Worm (Caenorhabditis elegans) whole organism, L1 larva: ENCODE results near the gene bli-2.

Experiments used
- C16A3.4 ChIP-seq: fragments of 150-350 bp; optimal IDR thresholded peaks from 2 replicates; lab custom pipeline; 2014; ENCODE audit warnings: missing biosample characterization, missing genetic modification characterization
- C34B4.2 ChIP-seq: sonication (generic microtip); optimal IDR thresholded peaks from 2 replicates; lab custom pipeline; 2017; ENCODE audit warnings: mild to moderate bottlenecking, missing genetic modification characterization, missing compliant biosample characterization
- F16B12.6 ChIP-seq: fragments of 150-350 bp; optimal IDR thresholded peaks from 2 replicates; lab custom pipeline; 2014; ENCODE audit warnings: missing biosample characterization, missing genetic modification characterization
- Y116A8C.19 ChIP-seq: sonication (generic microtip); optimal IDR thresholded peaks from 2 replicates; lab custom pipeline; 2016; ENCODE audit warnings: missing compliant biosample characterization, missing genetic modification characterization, borderline replicate concordance
- aha-1 ChIP-seq: fragments of 150-350 bp; optimal IDR thresholded peaks from 2 replicates; lab custom pipeline; 2014; ENCODE audit warnings: missing biosample characterization, missing genetic modification characterization
- alr-1 ChIP-seq: fragments of 200-800 bp; sonication (Bioruptor generic); optimal IDR thresholded peaks from 2 replicates; lab custom pipeline; 2018; ENCODE audit warnings: borderline replicate concordance, mild to moderate bottlenecking, missing genetic modification characterization, missing compliant biosample characterization
- ama-1 ChIP-seq: fragments of 150-350 bp; optimal IDR thresholded peaks from 2 replicates; lab custom pipeline; 2014
- blmp-1 ChIP-seq: fragments of 150-350 bp; optimal IDR thresholded peaks from 2 replicates; lab custom pipeline; 2014; ENCODE audit warnings: missing biosample characterization, missing genetic modification characterization
- ceh-63 ChIP-seq: fragments of 200-800 bp; sonication (Bioruptor generic); optimal IDR thresholded peaks from 2 replicates; lab custom pipeline; 2018; ENCODE audit warnings: mild to moderate bottlenecking, missing genetic modification characterization, missing compliant biosample characterization
- ceh-8 ChIP-seq: fragments of 200-800 bp; sonication (Bioruptor generic); optimal IDR thresholded peaks from 2 replicates; lab custom pipeline; 2018; ENCODE audit warnings: mild to moderate bottlenecking, missing genetic modification characterization, moderate library complexity, missing compliant biosample characterization
- efl-1 ChIP-seq, 4 experiments: fragments of 150-350 bp; optimal IDR thresholded peaks in 3 of 4; peaks in 1 of 4; 1 replicate in 1 of 4; 2 replicates in 3 of 4; lab custom pipeline; 2014; ENCODE audit warnings: missing biosample characterization in 2 of 4, missing genetic modification characterization in 2 of 4, missing genetic modification reagents in 2 of 4
- efl-3 ChIP-seq: fragments of 200-800 bp; sonication (Bioruptor generic); optimal IDR thresholded peaks from 2 replicates; lab custom pipeline; 2018; ENCODE audit warnings: mild to moderate bottlenecking, missing genetic modification characterization, missing compliant biosample characterization
- elt-2 ChIP-seq: sonication (generic microtip); optimal IDR thresholded peaks from 2 replicates; lab custom pipeline; 2016; ENCODE audit warnings: missing genetic modification characterization, mild to moderate bottlenecking, inconsistent platforms, missing compliant biosample characterization, missing genetic modification reagents
- elt-3 ChIP-seq, 6 experiments: fragments of 150-350 bp in 1 of 6; sonication (generic microtip); optimal IDR thresholded peaks; 2 replicates each; lab custom pipeline; 2017 to 2018; ENCODE audit warnings: missing biosample characterization in 6 of 6, missing genetic modification characterization in 6 of 6, inconsistent platforms in 1 of 6
- fkh-10 ChIP-seq: sonication (generic microtip); optimal IDR thresholded peaks from 2 replicates; lab custom pipeline; 2017; ENCODE audit warnings: missing biosample characterization, missing genetic modification reagents, missing genetic modification characterization
- fkh-4 ChIP-seq: sonication (generic microtip); optimal IDR thresholded peaks from 2 replicates; lab custom pipeline; 2016; ENCODE audit warnings: missing compliant biosample characterization, missing genetic modification characterization, borderline replicate concordance
- hlh-4 ChIP-seq: sonication (generic microtip); optimal IDR thresholded peaks from 2 replicates; lab custom pipeline; 2016; ENCODE audit warnings: mild to moderate bottlenecking, missing genetic modification characterization, missing compliant biosample characterization
- hpl-2 ChIP-seq: fragments of 150-350 bp; optimal IDR thresholded peaks from 2 replicates; lab custom pipeline; 2014; ENCODE audit warnings: missing biosample characterization, missing genetic modification reagents, missing genetic modification characterization
- lin-13 ChIP-seq: fragments of 150-350 bp; optimal IDR thresholded peaks from 2 replicates; lab custom pipeline; 2014; ENCODE audit warnings: missing biosample characterization, missing genetic modification reagents, missing genetic modification characterization
- lin-14 ChIP-seq: fragments of 200-800 bp; sonication (Bioruptor generic); optimal IDR thresholded peaks from 2 replicates; lab custom pipeline; 2018; ENCODE audit warnings: mild to moderate bottlenecking, missing genetic modification characterization, moderate library complexity, missing compliant biosample characterization
- lin-15B ChIP-seq: fragments of 150-350 bp; sonication (generic microtip); optimal IDR thresholded peaks from 3 replicates; lab custom pipeline; 2014; ENCODE audit warnings: missing biosample characterization, missing genetic modification characterization
- lin-35 ChIP-seq, 2 experiments: fragments of 150-350 bp; optimal IDR thresholded peaks; 2 replicates each; lab custom pipeline; 2014; ENCODE audit warnings: missing biosample characterization in 2 of 2, missing genetic modification characterization in 2 of 2, missing genetic modification reagents in 2 of 2
- lin-39 ChIP-seq: fragments of 150-350 bp; optimal IDR thresholded peaks from 2 replicates; lab custom pipeline; 2014; ENCODE audit warnings: missing biosample characterization, missing genetic modification reagents, missing genetic modification characterization
- lir-3 ChIP-seq: sonication (generic microtip); optimal IDR thresholded peaks from 2 replicates; lab custom pipeline; 2016; ENCODE audit warnings: mild to moderate bottlenecking, missing genetic modification characterization, moderate library complexity, missing compliant biosample characterization; ENCODE audit not compliant: poor library complexity
- lsy-2 ChIP-seq, 2 experiments: fragments of 150-350 bp; optimal IDR thresholded peaks; 2 replicates each; lab custom pipeline; 2014; ENCODE audit warnings: missing biosample characterization in 2 of 2, missing genetic modification characterization in 2 of 2
- mdl-1 ChIP-seq, 2 experiments: fragments of 150-350 bp; optimal IDR thresholded peaks; 2 replicates each; lab custom pipeline; 2014 to 2017; ENCODE audit warnings: missing biosample characterization in 2 of 2, missing genetic modification characterization in 2 of 2, inconsistent platforms in 1 of 2
- mef-2 ChIP-seq: fragments of 150-350 bp; optimal IDR thresholded peaks from 2 replicates; lab custom pipeline; 2014; ENCODE audit warnings: missing biosample characterization, missing genetic modification characterization
- nhr-11 ChIP-seq: fragments of 150-350 bp; optimal IDR thresholded peaks from 2 replicates; lab custom pipeline; 2014; ENCODE audit warnings: missing biosample characterization, missing genetic modification characterization
- nhr-12 ChIP-seq: sonication (generic microtip); optimal IDR thresholded peaks from 2 replicates; lab custom pipeline; 2017; ENCODE audit warnings: missing biosample characterization, missing genetic modification characterization
- nhr-20 ChIP-seq: sonication (generic microtip); optimal IDR thresholded peaks from 2 replicates; lab custom pipeline; 2016; ENCODE audit warnings: mild to moderate bottlenecking, missing genetic modification characterization, missing compliant biosample characterization
- nhr-237 ChIP-seq: fragments of 150-350 bp; optimal IDR thresholded peaks from 2 replicates; lab custom pipeline; 2014; ENCODE audit warnings: missing biosample characterization, missing genetic modification characterization
- nhr-71 ChIP-seq: sonication (generic microtip); optimal IDR thresholded peaks from 2 replicates; lab custom pipeline; 2016; ENCODE audit warnings: mild to moderate bottlenecking, missing genetic modification characterization, moderate library complexity, missing compliant biosample characterization
- nhr-76 ChIP-seq: sonication (generic microtip); optimal IDR thresholded peaks from 2 replicates; lab custom pipeline; 2017; ENCODE audit warnings: missing biosample characterization, missing genetic modification characterization
- nhr-84 ChIP-seq: sonication (generic microtip); optimal IDR thresholded peaks from 2 replicates; lab custom pipeline; 2017; ENCODE audit warnings: missing biosample characterization, missing genetic modification characterization
- nhr-85 ChIP-seq: sonication (generic microtip); peaks from one replicate; lab custom pipeline; 2016; ENCODE audit warnings: missing genetic modification characterization, inconsistent platforms, missing compliant biosample characterization
- nhr-90 ChIP-seq: sonication (generic microtip); optimal IDR thresholded peaks from 2 replicates; lab custom pipeline; 2016; ENCODE audit warnings: mild to moderate bottlenecking, missing genetic modification characterization, missing compliant biosample characterization; ENCODE audit not compliant: poor library complexity
- pag-3 ChIP-seq: sonication (generic microtip); optimal IDR thresholded peaks from 2 replicates; lab custom pipeline; 2017; ENCODE audit warnings: missing genetic modification characterization, mild to moderate bottlenecking, missing compliant biosample characterization, antibody characterized with exemption, borderline replicate concordance; ENCODE audit not compliant: insufficient read depth
- pqm-1 ChIP-seq: sonication (generic microtip); optimal IDR thresholded peaks from 3 replicates; lab custom pipeline; 2017; ENCODE audit warnings: missing biosample characterization, missing genetic modification characterization
- rnt-1 ChIP-seq: sonication (generic microtip); optimal IDR thresholded peaks from 2 replicates; lab custom pipeline; 2016; ENCODE audit warnings: mild to moderate bottlenecking, missing genetic modification characterization, moderate library complexity, missing compliant biosample characterization
- snpc-4 ChIP-seq: fragments of 150-350 bp; optimal IDR thresholded peaks from 2 replicates; lab custom pipeline; 2014; ENCODE audit warnings: missing biosample characterization, missing genetic modification characterization
- snu-23 ChIP-seq: sonication (generic microtip); optimal IDR thresholded peaks from 2 replicates; lab custom pipeline; 2016; ENCODE audit warnings: missing genetic modification characterization, missing compliant biosample characterization
- sox-4 ChIP-seq: sonication (generic microtip); optimal IDR thresholded peaks from 2 replicates; lab custom pipeline; 2016; ENCODE audit warnings: missing genetic modification characterization, missing compliant biosample characterization
- swsn-7 ChIP-seq: sonication (generic microtip); optimal IDR thresholded peaks from 2 replicates; lab custom pipeline; 2016; ENCODE audit warnings: missing genetic modification characterization, missing compliant biosample characterization
- tbx-2 ChIP-seq: sonication (generic microtip); optimal IDR thresholded peaks from 2 replicates; lab custom pipeline; 2016; ENCODE audit warnings: missing genetic modification characterization, missing compliant biosample characterization
- tlp-1 ChIP-seq: fragments of 150-350 bp; optimal IDR thresholded peaks from 2 replicates; lab custom pipeline; 2014; ENCODE audit warnings: missing biosample characterization, missing genetic modification characterization
- unc-30 ChIP-seq: sonication (generic microtip); optimal IDR thresholded peaks from 2 replicates; lab custom pipeline; 2017; ENCODE audit warnings: missing biosample characterization, missing genetic modification characterization
- unc-62 ChIP-seq: fragments of 150-350 bp; optimal IDR thresholded peaks from 2 replicates; lab custom pipeline; 2014; ENCODE audit warnings: missing biosample characterization, missing genetic modification reagents, missing genetic modification characterization
- unc-86 ChIP-seq: sonication (generic microtip); optimal IDR thresholded peaks from 2 replicates; lab custom pipeline; 2016; ENCODE audit warnings: missing genetic modification characterization, missing compliant biosample characterization
- unc-98 ChIP-seq: fragments of 200-800 bp; sonication (Bioruptor generic); IDR thresholded peaks from 2 replicates; pipeline ENCODE4 v1.3.6; 2022; ENCODE audit warnings: missing genetic modification characterization, missing compliant biosample characterization
- vab-15 ChIP-seq: sonication (generic microtip); optimal IDR thresholded peaks from 2 replicates; lab custom pipeline; 2017; ENCODE audit warnings: missing genotype, mild to moderate bottlenecking, missing genetic modification characterization, missing compliant biosample characterization
- xbp-1 ChIP-seq: sonication (generic microtip); optimal IDR thresholded peaks from 2 replicates; lab custom pipeline; 2016; ENCODE audit warnings: missing genetic modification characterization, missing compliant biosample characterization
- zag-1 ChIP-seq: fragments of 150-350 bp; optimal IDR thresholded peaks from 2 replicates; lab custom pipeline; 2014; ENCODE audit warnings: missing biosample characterization, missing genetic modification characterization
- zip-4 ChIP-seq: fragments of 200-800 bp; sonication (Bioruptor generic); optimal IDR thresholded peaks from 2 replicates; lab custom pipeline; 2018; ENCODE audit warnings: mild to moderate bottlenecking, missing genetic modification characterization, moderate library complexity, missing compliant biosample characterization

bli-2 gene

DNA sequence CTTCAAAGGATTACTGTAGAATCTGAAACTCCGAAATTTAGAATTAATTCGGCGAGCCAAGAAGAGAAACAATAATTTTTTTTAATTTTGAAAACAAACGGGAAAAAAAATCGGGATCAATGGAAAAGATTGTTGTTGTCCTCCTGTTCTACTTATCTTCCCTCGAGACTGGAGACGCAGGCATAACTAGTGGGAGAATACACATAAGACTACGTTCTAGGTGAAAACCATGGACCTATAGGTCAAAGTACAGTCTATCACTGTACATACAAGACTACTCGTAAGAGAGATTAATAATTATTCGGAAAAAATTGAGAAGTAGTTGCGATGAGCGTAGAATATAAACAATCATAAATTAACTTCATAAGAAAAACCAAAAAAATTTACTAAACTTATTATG is 32.9 kb downstream of the bli-2 start, which contains the start of gene dhs-6:
Gene dhs-6, minus strand, starts transcription at position 22 of the 400 bp plus-strand sequence.
- TF ChIP-seq Y116A8C.19 (tag; lab: Kevin White, UChicago) = no peak
- TF ChIP-seq lsy-2 (tag; optimal IDR thresholded peaks at IDR 0.05; lab: Kevin White, UChicago) = peak in 1 of 2 experiments; percentile 6
- no peak for TF ChIP-seq swsn-7 (tag; lab: Kevin White, UChicago)
- TF ChIP-seq aha-1 (tag; lab: Kevin White, UChicago) = no peak
- no peak for TF ChIP-seq zip-4 (GFP tag; lab: Kevin White, UChicago)
- TF ChIP-seq ama-1 (lab: Kevin White, UChicago) = no peak
- TF ChIP-seq C16A3.4 (tag; lab: Kevin White, UChicago) = peak; percentile 15
- no peak for TF ChIP-seq unc-30
- TF ChIP-seq snu-23 (GFP tag; lab: Kevin White, UChicago) = peak; percentile 1
- no peak for TF ChIP-seq vab-15
- TF ChIP-seq C34B4.2 (tag; lab: Kevin White, UChicago) = no peak
- no peak for TF ChIP-seq fkh-4 (tag; lab: Kevin White, UChicago)
- TF ChIP-seq hlh-4 = no peak
- TF ChIP-seq mdl-1 (tag; optimal IDR thresholded peaks at IDR 0.05; lab: Kevin White, UChicago) = no peak
- TF ChIP-seq nhr-85 (tag; lab: Kevin White, UChicago) = peak; percentile 56
- no peak for TF ChIP-seq nhr-76 (tag; lab: Kevin White, UChicago)
- TF ChIP-seq ceh-63 = no peak
- no peak for TF ChIP-seq zag-1
- peak; percentile 20 for TF ChIP-seq elt-2 (tag; lab: Kevin White, UChicago)
- no peak for TF ChIP-seq efl-1 (optimal IDR thresholded peaks at IDR 0.05; lab: Kevin White, UChicago)
- TF ChIP-seq efl-1 (GFP tag; optimal IDR thresholded peaks at IDR 0.05 in 1 of 2; lab: Kevin White, UChicago) = no peak
- TF ChIP-seq F16B12.6 = no peak
- no peak for TF ChIP-seq snpc-4 (tag; lab: Kevin White, UChicago)
- TF ChIP-seq unc-98 (GFP tag; lab: Robert Waterston, UW) = no peak
- no peak for TF ChIP-seq rnt-1 (tag; lab: Kevin White, UChicago)
- TF ChIP-seq hpl-2 (GFP tag; lab: Kevin White, UChicago) = no peak
- TF ChIP-seq lin-14 (GFP tag; lab: Kevin White, UChicago) = peak; percentile 18
- no peak for TF ChIP-seq alr-1 (tag; lab: Kevin White, UChicago)
- no peak for TF ChIP-seq nhr-11 (tag; lab: Kevin White, UChicago)
- no peak for TF ChIP-seq lin-13
- no peak for TF ChIP-seq nhr-84 (tag; lab: Kevin White, UChicago)
- no peak for TF ChIP-seq tlp-1 (tag; lab: Kevin White, UChicago)
- no peak for TF ChIP-seq efl-3 (GFP tag; lab: Kevin White, UChicago)
- peak; percentile 58 for TF ChIP-seq blmp-1 (tag; lab: Kevin White, UChicago)
- TF ChIP-seq unc-62 (GFP tag; lab: Kevin White, UChicago) = no peak
- no peak for TF ChIP-seq lin-15B
- peak in 2 of 6 experiments; percentile 6 to 18 for TF ChIP-seq elt-3 (tag; optimal IDR thresholded peaks at IDR 0.05; lab: Kevin White, UChicago)
- no peak for TF ChIP-seq ceh-8 (GFP tag; lab: Kevin White, UChicago)
- TF ChIP-seq nhr-71 (tag; lab: Kevin White, UChicago) = peak; percentile 13
- no peak for TF ChIP-seq nhr-12
- no peak for TF ChIP-seq unc-86 (tag; lab: Kevin White, UChicago)
- TF ChIP-seq nhr-20 = peak; percentile 77
- no peak for TF ChIP-seq lin-35 (GFP tag; optimal IDR thresholded peaks at IDR 0.05; lab: Kevin White, UChicago)
- no peak for TF ChIP-seq pqm-1 (tag; lab: Kevin White, UChicago)
- no peak for TF ChIP-seq xbp-1 (tag; lab: Kevin White, UChicago)

DNA sequence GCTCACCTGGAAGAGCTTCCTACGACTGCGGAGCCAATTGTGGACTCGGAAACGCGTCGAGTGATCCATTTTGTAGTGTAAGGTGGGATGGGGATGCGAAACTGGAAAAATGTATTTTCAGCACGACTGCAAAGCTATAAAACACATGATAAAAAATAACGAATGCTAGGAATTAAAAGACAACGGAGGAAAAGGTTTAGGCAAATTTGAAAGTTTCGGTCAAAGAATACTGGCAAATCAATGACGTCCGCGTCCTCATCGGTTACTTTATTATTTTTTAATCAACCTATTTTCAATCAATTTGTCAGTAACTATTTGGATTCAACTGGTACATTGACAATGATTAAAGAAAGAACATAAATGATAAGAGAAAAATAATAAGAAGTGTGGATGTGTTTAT is 44.5 kb downstream of the bli-2 start, which contains the start of gene C17G10.7:
Gene C17G10.7, minus strand, starts transcription at position 101 of the 400 bp plus-strand sequence.
- TF ChIP-seq lin-39 (tag; lab: Kevin White, UChicago) (no peak), xbp-1 (tag; lab: Kevin White, UChicago) (no peak), sox-4 (tag; lab: Kevin White, UChicago) (no peak), fkh-10 (GFP tag; lab: Kevin White, UChicago) (no peak), blmp-1 (tag; lab: Kevin White, UChicago) (no peak), lir-3 (tag; lab: Kevin White, UChicago) (no peak), mef-2 (tag; lab: Kevin White, UChicago) (no peak), nhr-237 (no peak), tbx-2 (tag; lab: Kevin White, UChicago) (no peak), nhr-90 (tag; lab: Kevin White, UChicago) (no peak), lin-13 (no peak), lin-15B (no peak), alr-1 (tag; lab: Kevin White, UChicago) (no peak), unc-86 (tag; lab: Kevin White, UChicago) (no peak), pag-3 (tag; lab: Kevin White, UChicago) (no peak), nhr-84 (tag; lab: Kevin White, UChicago) (no peak), nhr-76 (tag; lab: Kevin White, UChicago) (no peak), unc-98 (GFP tag; lab: Robert Waterston, UW) (no peak)
- TF ChIP-seq, all 84 proteins: peak for 0
